Fruit fly (Drosophila melanogaster) whole organism, embryonic: ENCODE data around the gene CG42271.

Experiments
- C15 ChIP-seq: fragments of 200-800 bp; sonication (Bioruptor generic); IDR thresholded peaks from 3 replicates; pipeline ENCODE4 v1.3.6; 2022; ENCODE audit warnings: missing biosample characterization, missing genetic modification characterization
- CG11085 ChIP-seq: fragments of 200-800 bp; sonication (Bioruptor generic); IDR thresholded peaks from 2 replicates; pipeline ENCODE4 v1.3.6; 2022; ENCODE audit warnings: missing biosample characterization, missing genetic modification characterization
- CG11695 ChIP-seq: fragments of 200-800 bp; sonication (Bioruptor generic); IDR thresholded peaks from 3 replicates; pipeline ENCODE4 v1.3.6; 2022; ENCODE audit warnings: missing biosample characterization, missing genetic modification characterization
- CG1233 ChIP-seq: fragments of 200-800 bp; sonication (Bioruptor generic); optimal IDR thresholded peaks from 4 replicates; lab custom pipeline; 2018; ENCODE audit warnings: missing biosample characterization, mild to moderate bottlenecking, missing genetic modification characterization
- CG2678 ChIP-seq: fragments of 200-800 bp; sonication (Bioruptor generic); optimal IDR thresholded peaks from 3 replicates; lab custom pipeline; 2019; ENCODE audit warnings: missing biosample characterization, mild to moderate bottlenecking, missing genetic modification characterization, moderate library complexity
- CG30403 ChIP-seq: fragments of 200-800 bp; sonication (Bioruptor generic); optimal IDR thresholded peaks from 3 replicates; lab custom pipeline; 2016; ENCODE audit warnings: missing biosample characterization, missing genetic modification characterization
- CG34224 ChIP-seq: fragments of 200-800 bp; sonication (Bioruptor generic); IDR thresholded peaks from 3 replicates; pipeline ENCODE4 v1.3.6; 2022; ENCODE audit warnings: missing biosample characterization, missing genetic modification characterization; ENCODE audit not compliant: partially characterized antibody
- CG4282 ChIP-seq: fragments of 200-800 bp; sonication (Bioruptor generic); optimal IDR thresholded peaks from 2 replicates; lab custom pipeline; 2016; ENCODE audit warnings: missing biosample characterization, missing genetic modification characterization
- CG4424 ChIP-seq: fragments of 200-800 bp; sonication (Bioruptor generic); optimal IDR thresholded peaks from 3 replicates; lab custom pipeline; 2016; ENCODE audit warnings: missing biosample characterization, missing genetic modification characterization
- CG4820 ChIP-seq: fragments of 200-800 bp; sonication (Bioruptor generic); optimal IDR thresholded peaks from 3 replicates; lab custom pipeline; 2016; ENCODE audit warnings: missing biosample characterization, missing genetic modification characterization
- CG5245 ChIP-seq: fragments of 200-800 bp; sonication (Bioruptor generic); optimal IDR thresholded peaks from 3 replicates; lab custom pipeline; 2016; ENCODE audit warnings: missing biosample characterization, missing genetic modification characterization
- CG6254 ChIP-seq: fragments of 200-800 bp; sonication (Bioruptor generic); optimal IDR thresholded peaks from 3 replicates; lab custom pipeline; 2017; ENCODE audit warnings: mild to moderate bottlenecking, missing biosample characterization, missing genetic modification reagents, missing genetic modification characterization
- CG6765 ChIP-seq: fragments of 200-800 bp; sonication (Bioruptor generic); optimal IDR thresholded peaks from 3 replicates; lab custom pipeline; 2017; ENCODE audit warnings: missing biosample characterization, mild to moderate bottlenecking, missing genetic modification characterization
- CG7839 ChIP-seq: fragments of 200-800 bp; sonication (Bioruptor generic); optimal IDR thresholded peaks from 3 replicates; lab custom pipeline; 2018; ENCODE audit warnings: missing biosample characterization, mild to moderate bottlenecking, missing genetic modification characterization, moderate library complexity
- CG9437 ChIP-seq: fragments of 200-800 bp; sonication (Bioruptor generic); optimal IDR thresholded peaks from 2 replicates; lab custom pipeline; 2018; ENCODE audit warnings: missing biosample characterization, mild to moderate bottlenecking, missing genetic modification characterization
- CTCF ChIP-seq: fragments of 200-800 bp; sonication (Bioruptor generic); optimal IDR thresholded peaks from 2 replicates; lab custom pipeline; 2017; ENCODE audit warnings: missing biosample characterization, mild to moderate bottlenecking, missing genetic modification characterization, moderate library complexity
- Dad ChIP-seq: fragments of 200-800 bp; sonication (Bioruptor generic); optimal IDR thresholded peaks from 3 replicates; lab custom pipeline; 2016; ENCODE audit warnings: missing biosample characterization, missing genetic modification characterization
- Eip74EF ChIP-seq, 2 experiments: fragments of 200-800 bp in 1 of 2; fragments of >200 bp in 1 of 2; sonication (Bioruptor generic) in 1 of 2; optimal IDR thresholded peaks; 2 replicates each; lab custom pipeline; 2017 to 2019; ENCODE audit warnings: missing biosample characterization in 2 of 2, missing genetic modification characterization in 2 of 2, mild to moderate bottlenecking in 1 of 2, moderate library complexity in 1 of 2
- Fer1 ChIP-seq: fragments of 200-800 bp; sonication (Bioruptor generic); optimal IDR thresholded peaks from 2 replicates; lab custom pipeline; 2017; ENCODE audit warnings: missing biosample characterization, mild to moderate bottlenecking, missing genetic modification characterization
- Gug ChIP-seq: fragments of 200-800 bp; sonication (Bioruptor generic); IDR thresholded peaks from 4 replicates; pipeline ENCODE4 v1.3.6; 2022; ENCODE audit warnings: missing biosample characterization, missing genetic modification characterization
- H15 ChIP-seq: fragments of 200-800 bp; sonication (Bioruptor generic); IDR thresholded peaks from 3 replicates; pipeline ENCODE4 v1.3.6; 2022; ENCODE audit warnings: missing biosample characterization, missing genetic modification characterization
- HLH54F ChIP-seq: fragments of 200-800 bp; sonication (Bioruptor generic); optimal IDR thresholded peaks from 3 replicates; lab custom pipeline; 2016; ENCODE audit warnings: missing biosample characterization, missing genetic modification characterization
- HmgD ChIP-seq: fragments of 200-800 bp; sonication (Bioruptor generic); optimal IDR thresholded peaks from 3 replicates; lab custom pipeline; 2016; ENCODE audit warnings: missing biosample characterization, missing genetic modification characterization
- Lim3 ChIP-seq: fragments of 200-800 bp; sonication (Bioruptor generic); IDR thresholded peaks from 2 replicates; pipeline ENCODE4 v1.3.6; 2022; ENCODE audit warnings: missing biosample characterization, missing genetic modification characterization
- Nf-YA ChIP-seq: fragments of 200-800 bp; sonication (Bioruptor generic); IDR thresholded peaks from 2 replicates; pipeline ENCODE4 v1.3.6; 2022; ENCODE audit warnings: missing biosample characterization, missing genetic modification characterization
- Oli ChIP-seq: fragments of 200-800 bp; sonication (Bioruptor generic); optimal IDR thresholded peaks from 2 replicates; lab custom pipeline; 2018; ENCODE audit warnings: missing biosample characterization, mild to moderate bottlenecking, missing genetic modification characterization, moderate library complexity
- PHDP ChIP-seq: fragments of 200-800 bp; sonication (Bioruptor generic); optimal IDR thresholded peaks from 3 replicates; lab custom pipeline; 2018; ENCODE audit warnings: missing biosample characterization, mild to moderate bottlenecking, missing genetic modification characterization, moderate library complexity
- Sin3A ChIP-seq: fragments of >200 bp; optimal IDR thresholded peaks from 2 replicates; lab custom pipeline; 2018
- Sry-δ ChIP-seq: fragments of 200-800 bp; sonication (Bioruptor generic); optimal IDR thresholded peaks from 2 replicates; lab custom pipeline; 2016; ENCODE audit warnings: missing biosample characterization, missing genetic modification characterization
- amos ChIP-seq: fragments of 200-800 bp; sonication (Bioruptor generic); IDR thresholded peaks from 2 replicates; pipeline ENCODE4 v1.3.6; 2022; ENCODE audit warnings: missing biosample characterization, missing genetic modification characterization; ENCODE audit not compliant: partially characterized antibody
- ash1 ChIP-seq: fragments of 200-800 bp; sonication (Bioruptor generic); optimal IDR thresholded peaks from 2 replicates; lab custom pipeline; 2018; ENCODE audit warnings: missing biosample characterization, mild to moderate bottlenecking, missing genetic modification characterization
- ato ChIP-seq: fragments of 200-800 bp; sonication (Bioruptor generic); IDR thresholded peaks from 2 replicates; pipeline ENCODE4 v1.3.6; 2022; ENCODE audit warnings: missing biosample characterization, missing genetic modification characterization; ENCODE audit not compliant: partially characterized antibody
- bowl ChIP-seq: fragments of 200-800 bp; sonication (Bioruptor generic); IDR thresholded peaks from 2 replicates; pipeline ENCODE4 v1.3.6; 2022; ENCODE audit warnings: missing biosample characterization, missing genetic modification characterization
- btn ChIP-seq: fragments of 200-800 bp; sonication (Bioruptor generic); optimal IDR thresholded peaks from 2 replicates; lab custom pipeline; 2016; ENCODE audit warnings: missing biosample characterization, missing genetic modification characterization
- crol ChIP-seq: fragments of 200-800 bp; sonication (Bioruptor generic); IDR thresholded peaks from 2 replicates; pipeline ENCODE4 v1.3.6; 2022; ENCODE audit warnings: missing biosample characterization, missing genetic modification characterization
- cwo ChIP-seq: fragments of 200-800 bp; sonication (Bioruptor generic); optimal IDR thresholded peaks from 3 replicates; lab custom pipeline; 2017; ENCODE audit warnings: missing biosample characterization, missing genetic modification characterization, mild to moderate bottlenecking, moderate library complexity, missing genetic modification reagents
- dysf ChIP-seq: fragments of 200-800 bp; sonication (Bioruptor generic); IDR thresholded peaks from 3 replicates; pipeline ENCODE4 v1.3.6; 2022; ENCODE audit warnings: missing biosample characterization, missing genetic modification characterization
- fd102C ChIP-seq: fragments of 200-800 bp; sonication (Bioruptor generic); optimal IDR thresholded peaks from 2 replicates; lab custom pipeline; 2018; ENCODE audit warnings: missing biosample characterization, mild to moderate bottlenecking, missing genetic modification characterization, moderate library complexity
- fd64A ChIP-seq: fragments of 200-800 bp; sonication (Bioruptor generic); optimal IDR thresholded peaks from 3 replicates; lab custom pipeline; 2018; ENCODE audit warnings: missing biosample characterization, mild to moderate bottlenecking, missing genetic modification characterization
- hbn ChIP-seq: fragments of 200-800 bp; sonication (Bioruptor generic); IDR thresholded peaks from 2 replicates; pipeline ENCODE4 v1.3.6; 2022; ENCODE audit warnings: missing biosample characterization, missing genetic modification characterization; ENCODE audit not compliant: partially characterized antibody
- lmd ChIP-seq: fragments of 200-800 bp; sonication (Bioruptor generic); IDR thresholded peaks from 2 replicates; pipeline ENCODE4 v1.3.6; 2022; ENCODE audit warnings: missing biosample characterization, missing genetic modification characterization
- onecut ChIP-seq: fragments of 200-800 bp; sonication (Bioruptor generic); IDR thresholded peaks from 2 replicates; pipeline ENCODE4 v1.3.6; 2022; ENCODE audit warnings: missing biosample characterization, missing genetic modification characterization
- sim ChIP-seq: fragments of 200-800 bp; sonication (Bioruptor generic); IDR thresholded peaks from 2 replicates; pipeline ENCODE4 v1.3.6; 2022; ENCODE audit warnings: missing biosample characterization, missing genetic modification characterization
- sisA ChIP-seq: fragments of 200-800 bp; sonication (Bioruptor generic); IDR thresholded peaks from 2 replicates; pipeline ENCODE4 v1.3.6; 2022; ENCODE audit warnings: missing biosample characterization, missing genetic modification characterization
- slbo ChIP-seq: fragments of 200-800 bp; sonication (Bioruptor generic); IDR thresholded peaks from 2 replicates; pipeline ENCODE4 v1.3.6; 2022; ENCODE audit warnings: missing biosample characterization, missing genetic modification characterization
- sna ChIP-seq: fragments of 200-800 bp; sonication (Bioruptor generic); IDR thresholded peaks from 2 replicates; pipeline ENCODE4 v1.3.6; 2022; ENCODE audit warnings: missing biosample characterization, missing genetic modification characterization; ENCODE audit not compliant: partially characterized antibody
- tna ChIP-seq: fragments of 200-800 bp; sonication (Bioruptor generic); IDR thresholded peaks from 2 replicates; pipeline ENCODE4 v1.3.6; 2022; ENCODE audit warnings: missing biosample characterization, missing genetic modification characterization; ENCODE audit not compliant: partially characterized antibody
- trem ChIP-seq: fragments of 200-800 bp; optimal IDR thresholded peaks from 3 replicates; lab custom pipeline; 2019; ENCODE audit warnings: missing biosample characterization, mild to moderate bottlenecking, missing genetic modification characterization, moderate library complexity
- tx ChIP-seq: fragments of 200-800 bp; sonication (Bioruptor generic); optimal IDR thresholded peaks from 2 replicates; lab custom pipeline; 2016; ENCODE audit warnings: missing biosample characterization, missing genetic modification characterization
- wek ChIP-seq: fragments of 200-800 bp; sonication (Bioruptor generic); optimal IDR thresholded peaks from 3 replicates; lab custom pipeline; 2018; ENCODE audit warnings: missing biosample characterization, mild to moderate bottlenecking, missing genetic modification characterization, moderate library complexity

CG42271 gene

dm6 chrX:14214505-14215449, 19.1 kb downstream of the CG42271 start (continued):
- peak; percentile 42 for TF ChIP-seq CG1233 (GFP tag; lab: Kevin White, UChicago)
- no peak for TF ChIP-seq ash1 (GFP tag; lab: Kevin White, UChicago)
- peak; percentile 69 for TF ChIP-seq slbo
- no peak for TF ChIP-seq tx (GFP tag; lab: Kevin White, UChicago)
- TF ChIP-seq sna = no peak
- peak; percentile 37 for TF ChIP-seq CG6254 (GFP tag; lab: Kevin White, UChicago)
- TF ChIP-seq CG4424 (GFP tag; lab: Kevin White, UChicago) = peak; percentile 27
- peak; percentile 67 for TF ChIP-seq PHDP (tag; lab: Kevin White, UChicago)
- TF ChIP-seq fd102C (GFP tag; lab: Kevin White, UChicago) = no peak
- TF ChIP-seq Oli (tag; lab: Kevin White, UChicago) = peak; percentile 59
- no peak for TF ChIP-seq btn
- TF ChIP-seq wek = no peak
- TF ChIP-seq CG5245 = no peak
- TF ChIP-seq sisA (GFP tag; lab: Robert Waterston, UW) = peak; percentile 48; the same call in 1 of the 2 replicates
- no peak for TF ChIP-seq Sin3A (lab: Kevin White, UChicago)
- no peak for TF ChIP-seq fd64A (GFP tag; lab: Kevin White, UChicago)
- TF ChIP-seq Eip74EF (GFP tag; optimal IDR thresholded peaks at IDR 0.05; lab: Kevin White, UChicago) = no peak
- TF ChIP-seq Nf-YA (GFP tag; lab: Robert Waterston, UW) = no peak
- no peak for TF ChIP-seq trem (tag; lab: Kevin White, UChicago)
- no peak for TF ChIP-seq HLH54F (GFP tag; lab: Kevin White, UChicago)
- TF ChIP-seq CG4820 (GFP tag; lab: Kevin White, UChicago) = no peak
- TF ChIP-seq CG7839 = peak; percentile 71
- no peak for TF ChIP-seq C15 (GFP tag; lab: Robert Waterston, UW)
- no peak for TF ChIP-seq sim
- no peak for TF ChIP-seq hbn (GFP tag; lab: Robert Waterston, UW)
- peak; percentile 45 for TF ChIP-seq cwo (GFP tag; lab: Kevin White, UChicago)
- TF ChIP-seq CG9437 (GFP tag; lab: Kevin White, UChicago) = no peak
- no peak for TF ChIP-seq ato
- no peak for TF ChIP-seq Lim3 (GFP tag; lab: Robert Waterston, UW)
- TF ChIP-seq CG34224 (GFP tag; lab: Robert Waterston, UW) = no peak
- peak; percentile 69 for TF ChIP-seq dysf (GFP tag; lab: Robert Waterston, UW)
- peak; percentile 72 for TF ChIP-seq CG2678 (tag; lab: Kevin White, UChicago)
- no peak for TF ChIP-seq tna (GFP tag; lab: Robert Waterston, UW)
- TF ChIP-seq Gug = 0 out of 4 replicates have a peak, but pooled peaks have one; percentile 4
- TF ChIP-seq lmd (GFP tag; lab: Robert Waterston, UW) = peak; percentile 43; the same call in 1 of the 2 replicates
- TF ChIP-seq bowl (GFP tag; lab: Robert Waterston, UW) = no peak
- TF ChIP-seq Fer1 (GFP tag; lab: Kevin White, UChicago) = peak; percentile 58
- TF ChIP-seq crol (GFP tag; lab: Robert Waterston, UW) = peak; percentile 73
- TF ChIP-seq CG6765 = peak; percentile 50
- TF ChIP-seq amos = no peak
- peak; percentile 27 for TF ChIP-seq CG30403 (GFP tag; lab: Kevin White, UChicago)
- TF ChIP-seq CG11085 (GFP tag; lab: Robert Waterston, UW) = no peak
- no peak for TF ChIP-seq CG4282
- peak; percentile 66; the same call in 2 of the 3 replicates for TF ChIP-seq CG11695 (GFP tag; lab: Robert Waterston, UW)
- TF ChIP-seq Sry-δ (GFP tag; lab: Kevin White, UChicago) = no peak
- TF ChIP-seq HmgD = no peak
- TF ChIP-seq H15 = no peak
- TF ChIP-seq onecut (GFP tag; lab: Robert Waterston, UW) = no peak
- no peak for TF ChIP-seq CTCF (GFP tag; lab: Kevin White, UChicago)
- TF ChIP-seq Dad (GFP tag; lab: Kevin White, UChicago) = no peak
